Worm (Caenorhabditis elegans) whole organism, midembryonic: ENCODE data around the gene Y37E11AR.7.
A peak's percentile ranks its signal among the peaks of the same experiment; 100 is the strongest.

Experiments
- T22C8.4 ChIP-seq: fragments of 200-800 bp; sonication (Bioruptor generic); IDR thresholded peaks from 2 replicates; pipeline ENCODE4 v1.3.6; 2022; ENCODE audit warnings: missing genetic modification characterization, missing compliant biosample characterization
- cog-1 ChIP-seq: sonication (generic microtip); optimal IDR thresholded peaks from 2 replicates; lab custom pipeline; 2016; ENCODE audit warnings: missing genetic modification characterization, missing compliant biosample characterization
- flt-1 ChIP-seq: fragments of 200-800 bp; sonication (Bioruptor generic); IDR thresholded peaks from 2 replicates; pipeline ENCODE4 v1.3.6; 2022; ENCODE audit warnings: missing genetic modification characterization, missing compliant biosample characterization
- klf-2 ChIP-seq: fragments of 200-800 bp; sonication (Bioruptor generic); conservative IDR thresholded peaks from 2 replicates; pipeline ENCODE4 v1.3.6; 2022; ENCODE audit warnings: missing genetic modification reagents, missing genetic modification characterization, missing compliant biosample characterization
- med-1 ChIP-seq: sonication (generic microtip); optimal IDR thresholded peaks from 2 replicates; lab custom pipeline; 2017; ENCODE audit warnings: missing genetic modification characterization, mild to moderate bottlenecking, missing compliant biosample characterization, antibody characterized with exemption, missing genetic modification reagents; ENCODE audit not compliant: insufficient read depth
- ref-1 ChIP-seq: fragments of 200-800 bp; sonication (Bioruptor generic); conservative IDR thresholded peaks from 2 replicates; pipeline ENCODE4 v1.3.6; 2022; ENCODE audit warnings: missing genetic modification reagents, missing genetic modification characterization, missing compliant biosample characterization
- tab-1 ChIP-seq: fragments of 200-800 bp; sonication (Bioruptor generic); IDR thresholded peaks from 2 replicates; pipeline ENCODE4 v1.3.6; 2022; ENCODE audit warnings: missing genetic modification characterization, missing compliant biosample characterization
- ztf-23 ChIP-seq: fragments of 200-800 bp; sonication (Bioruptor generic); IDR thresholded peaks from 2 replicates; pipeline ENCODE4 v1.3.6; 2022; ENCODE audit warnings: missing genetic modification reagents, missing genetic modification characterization, missing compliant biosample characterization
- ztf-29 ChIP-seq: fragments of 200-800 bp; sonication (Bioruptor generic); IDR thresholded peaks from 2 replicates; pipeline ENCODE4 v1.3.6; 2022; ENCODE audit warnings: missing genetic modification reagents, missing genetic modification characterization, missing compliant biosample characterization

Y37E11AR.7 gene

DNA sequence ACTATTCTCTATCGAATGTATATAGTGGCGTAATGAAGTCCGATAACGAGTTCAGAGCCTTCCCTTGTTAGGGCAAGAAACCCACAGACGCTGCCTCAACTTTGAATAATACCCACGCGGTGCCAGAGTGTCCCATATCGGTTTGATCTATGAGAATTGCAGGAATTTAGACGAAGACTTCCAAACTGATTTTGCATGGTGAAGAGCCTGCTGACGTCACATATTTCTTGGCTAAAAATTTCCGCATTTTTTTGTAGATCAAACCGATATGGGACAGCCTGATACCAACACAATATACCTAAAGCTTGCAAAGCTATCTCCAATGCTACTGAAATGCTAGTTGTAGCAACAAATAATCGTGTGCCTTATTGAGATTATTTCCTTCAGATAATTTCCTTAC is 13.4 kb downstream of the Y37E11AR.7 start:
- TF ChIP-seq T22C8.4 (GFP tag; lab: Robert Waterston, UW) (no peak), tab-1 (GFP tag; lab: Robert Waterston, UW) (no peak), klf-2 (GFP tag; lab: Robert Waterston, UW) (no peak), flt-1 (no peak), ztf-23 (no peak), ztf-29 (GFP tag; lab: Robert Waterston, UW) (no peak), ref-1 (GFP tag; lab: Robert Waterston, UW) (no peak), cog-1 (tag; lab: Kevin White, UChicago) (no peak), med-1 (GFP tag; lab: Kevin White, UChicago) (no peak)

DNA sequence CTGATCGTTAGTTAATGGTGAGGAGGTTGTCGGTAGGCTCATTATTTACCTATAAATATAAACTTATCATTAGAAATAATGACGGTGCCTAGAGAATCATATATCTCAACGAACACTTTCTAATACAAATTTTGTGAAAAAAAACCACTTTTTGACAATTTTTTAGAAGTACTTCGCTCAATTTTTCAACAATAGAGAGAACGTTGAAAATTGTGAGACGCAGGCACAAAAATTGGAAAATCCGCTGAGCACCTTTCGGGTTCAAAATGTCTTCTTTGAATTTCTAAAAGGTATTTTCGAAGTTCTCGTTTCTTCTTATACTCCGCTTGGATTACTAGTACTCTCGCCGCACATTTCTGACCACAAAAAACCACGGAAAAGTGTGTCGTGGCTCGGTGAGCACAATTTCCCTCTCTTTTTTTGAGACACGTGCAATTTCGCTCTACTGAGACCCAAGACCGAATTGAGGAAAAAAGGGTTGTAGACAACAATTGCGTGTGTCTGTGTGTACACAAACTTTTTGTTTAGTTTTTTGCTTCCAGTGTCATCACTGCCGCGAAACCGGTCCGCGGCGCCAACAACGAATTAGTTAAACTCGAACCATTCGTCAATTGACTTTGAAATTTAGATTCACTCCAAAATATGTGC is 14.3 kb downstream of the Y37E11AR.7 start, which contains the start of gene nape-1:
TSS of gene nape-1 (minus strand) at position 51 of the 648 bp plus-strand sequence.
- TF ChIP-seq T22C8.4 (GFP tag; lab: Robert Waterston, UW) = no peak
- no peak for TF ChIP-seq klf-2 (GFP tag; lab: Robert Waterston, UW)
- TF ChIP-seq flt-1 = no peak
- no peak for TF ChIP-seq cog-1 (tag; lab: Kevin White, UChicago)
- TF ChIP-seq ztf-23 = no peak
- no peak for TF ChIP-seq ztf-29 (GFP tag; lab: Robert Waterston, UW)
- no peak for TF ChIP-seq med-1 (GFP tag; lab: Kevin White, UChicago)
- no peak for TF ChIP-seq ref-1 (GFP tag; lab: Robert Waterston, UW)
- no peak for TF ChIP-seq tab-1 (GFP tag; lab: Robert Waterston, UW)

DNA sequence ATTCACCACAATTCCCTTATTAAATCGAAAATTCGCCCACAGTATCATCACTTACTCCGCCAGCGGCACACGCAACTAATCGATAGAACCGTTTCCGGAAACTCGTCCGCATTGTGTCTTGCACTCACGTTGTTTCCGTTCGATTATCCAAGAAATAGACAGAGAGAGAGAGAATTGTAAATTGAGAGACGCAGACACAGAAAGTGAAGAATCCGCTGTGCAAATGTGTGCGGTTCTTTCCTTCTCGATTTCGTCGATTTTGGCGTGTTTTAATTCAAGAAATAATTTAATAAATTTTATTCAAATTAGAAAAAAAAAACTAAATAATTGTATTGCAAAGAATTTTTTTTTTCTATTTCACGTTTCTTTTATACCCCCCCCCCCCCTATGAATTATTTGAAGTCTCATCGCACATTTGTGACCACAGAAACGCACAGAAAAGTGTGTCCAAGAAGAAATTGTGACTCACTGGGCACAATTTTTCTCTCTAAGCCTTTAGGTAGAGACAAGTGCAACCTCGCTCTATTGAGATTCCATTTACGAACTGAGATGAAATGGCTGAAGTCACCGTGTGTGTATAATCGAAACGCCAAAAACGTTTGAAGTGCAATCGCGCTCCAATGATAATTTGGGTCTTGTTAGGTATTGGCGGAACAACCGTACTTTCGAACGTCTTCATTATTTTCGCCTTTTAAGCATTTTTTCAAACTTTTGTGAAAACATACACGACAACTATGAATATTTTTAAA is 16.4 kb downstream of the Y37E11AR.7 start, which contains the start of gene nape-2:
TSS of gene nape-2 (minus strand) at position 271 of the 749 bp plus-strand sequence.
- TF ChIP-seq T22C8.4 (GFP tag; lab: Robert Waterston, UW) (peak; percentile 36; the same call in 1 of the 2 replicates), flt-1 (no peak), tab-1 (GFP tag; lab: Robert Waterston, UW) (no peak)

DNA sequence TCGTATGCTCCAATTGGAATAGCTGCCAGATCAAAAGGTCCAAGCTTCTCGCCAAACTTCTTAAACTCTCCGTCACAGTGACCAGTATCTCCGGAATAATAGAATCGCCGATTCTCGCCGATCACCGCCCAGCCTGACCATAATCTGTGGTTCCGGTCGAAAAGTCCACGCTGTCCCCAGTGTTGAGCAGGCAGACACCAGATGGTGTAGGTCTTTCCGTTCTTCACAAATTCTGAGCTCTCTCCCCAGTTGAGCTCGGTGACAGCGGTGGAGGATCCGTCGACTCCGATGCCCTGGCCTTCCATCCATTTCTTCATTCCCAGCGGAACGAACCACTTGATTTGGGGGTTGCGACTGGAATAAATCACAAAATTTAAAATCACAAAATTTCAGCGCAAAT is 19.0 kb downstream of the Y37E11AR.7 start:
- no peak for TF ChIP-seq ztf-29 (GFP tag; lab: Robert Waterston, UW)
- TF ChIP-seq ref-1 (GFP tag; lab: Robert Waterston, UW) = no peak
- TF ChIP-seq tab-1 (GFP tag; lab: Robert Waterston, UW) = no peak
- TF ChIP-seq klf-2 (GFP tag; lab: Robert Waterston, UW) = no peak
- TF ChIP-seq T22C8.4 (GFP tag; lab: Robert Waterston, UW) = no peak
- no peak for TF ChIP-seq ztf-23
- TF ChIP-seq flt-1 = no peak
- no peak for TF ChIP-seq cog-1 (tag; lab: Kevin White, UChicago)
- no peak for TF ChIP-seq med-1 (GFP tag; lab: Kevin White, UChicago)

DNA sequence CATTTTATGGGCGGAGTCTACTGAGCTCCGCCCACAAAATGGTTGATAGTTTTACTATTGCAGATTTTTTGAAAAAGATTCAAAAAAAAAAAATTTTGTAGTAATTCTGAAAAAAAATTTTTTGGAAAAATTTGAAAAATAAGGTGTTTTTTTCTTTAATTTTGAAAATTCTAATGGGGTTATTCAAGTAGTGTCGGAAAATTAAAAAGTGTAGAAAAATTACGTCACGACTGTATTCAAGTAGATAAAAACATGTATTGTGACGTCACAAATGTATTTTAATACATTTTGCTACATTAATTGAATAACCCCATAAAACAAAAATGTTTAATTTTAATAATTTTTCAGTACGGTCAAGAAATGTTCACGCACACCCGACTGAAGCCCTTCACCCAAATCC is 22.0 kb downstream of the Y37E11AR.7 start:
- TF ChIP-seq T22C8.4 (GFP tag; lab: Robert Waterston, UW) = no peak
- TF ChIP-seq klf-2 (GFP tag; lab: Robert Waterston, UW) = no peak
- no peak for TF ChIP-seq tab-1 (GFP tag; lab: Robert Waterston, UW)
- no peak for TF ChIP-seq ztf-23
- TF ChIP-seq flt-1 = no peak
- no peak for TF ChIP-seq cog-1 (tag; lab: Kevin White, UChicago)
- no peak for TF ChIP-seq ztf-29 (GFP tag; lab: Robert Waterston, UW)
- TF ChIP-seq ref-1 (GFP tag; lab: Robert Waterston, UW) = no peak
- no peak for TF ChIP-seq med-1 (GFP tag; lab: Kevin White, UChicago)

DNA sequence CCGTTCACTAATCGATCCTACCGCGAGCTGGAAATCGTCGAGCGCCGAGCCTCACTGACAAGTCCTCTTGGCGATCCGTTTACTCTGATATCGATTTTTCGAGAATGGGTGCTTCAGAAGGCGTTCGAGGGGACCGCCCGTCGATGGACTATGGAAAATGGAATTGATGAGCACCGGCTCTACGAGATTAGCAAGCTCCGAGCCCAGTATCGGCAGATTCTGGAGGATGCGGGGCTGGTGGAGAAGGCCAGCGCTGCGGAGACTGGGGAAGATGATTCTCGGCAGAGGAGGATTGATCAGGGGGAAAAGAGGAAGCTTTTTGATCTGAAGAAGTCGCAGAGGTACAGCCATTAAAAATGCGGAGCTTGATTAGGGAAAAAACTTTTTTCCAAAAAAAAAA is 23.8 kb downstream of the Y37E11AR.7 start:
- TF ChIP-seq ztf-29 (GFP tag; lab: Robert Waterston, UW) (no peak), T22C8.4 (GFP tag; lab: Robert Waterston, UW) (no peak), cog-1 (tag; lab: Kevin White, UChicago) (no peak), med-1 (GFP tag; lab: Kevin White, UChicago) (no peak), flt-1 (no peak), ref-1 (GFP tag; lab: Robert Waterston, UW) (no peak), ztf-23 (no peak), klf-2 (GFP tag; lab: Robert Waterston, UW) (no peak), tab-1 (GFP tag; lab: Robert Waterston, UW) (no peak)

DNA sequence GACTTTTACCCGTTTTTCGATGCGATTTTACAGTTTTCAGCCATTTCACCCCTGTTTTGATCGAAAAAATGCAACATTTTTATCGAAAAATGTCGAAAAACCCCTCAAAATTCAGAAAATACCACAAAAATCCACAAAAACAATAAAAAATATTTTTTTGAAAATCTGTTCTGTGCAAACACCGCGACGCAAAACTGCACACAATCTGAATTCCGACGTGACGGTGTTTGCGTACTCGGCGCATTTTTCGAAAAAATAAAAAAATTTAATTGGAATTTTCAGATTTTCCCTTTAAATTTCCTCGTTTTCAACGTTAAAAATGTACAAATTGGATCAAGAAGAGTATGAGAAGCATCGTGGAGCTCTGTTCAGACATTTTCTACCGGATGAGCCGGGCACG is 29.4 kb downstream of the Y37E11AR.7 start, which contains the start of gene smgl-2:
TSS of gene smgl-2 (plus strand) at position 320 of the 400 bp plus-strand sequence.
- TF ChIP-seq cog-1 (tag; lab: Kevin White, UChicago) = peak; percentile 38
- TF ChIP-seq T22C8.4 (GFP tag; lab: Robert Waterston, UW) = no peak
- TF ChIP-seq flt-1 = no peak

DNA sequence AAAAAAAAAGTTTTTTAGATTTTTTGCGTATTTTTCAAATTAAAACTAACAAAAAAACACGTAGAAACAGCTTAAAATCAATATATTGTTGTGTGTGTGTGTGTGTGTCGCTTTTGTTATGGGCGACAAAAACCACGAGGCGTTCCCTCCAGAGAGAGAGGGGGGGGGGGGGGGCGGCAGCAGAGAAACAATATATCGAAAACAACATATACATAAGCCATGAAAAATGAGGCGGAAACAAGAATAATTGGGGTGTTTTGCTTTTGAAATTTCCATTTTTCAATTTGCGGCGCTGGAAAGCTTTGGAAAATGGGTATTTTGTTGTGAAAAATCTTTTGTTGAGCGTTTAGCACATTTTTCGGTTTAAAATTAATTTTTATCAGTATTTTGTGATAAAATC is 29.9 kb downstream of the Y37E11AR.7 start, which contains the start of gene Y37E11AM.2:
TSS of gene Y37E11AM.2 (minus strand) at position 101 of the 400 bp plus-strand sequence.
- no peak for TF ChIP-seq ztf-23
- no peak for TF ChIP-seq ref-1 (GFP tag; lab: Robert Waterston, UW)
- no peak for TF ChIP-seq T22C8.4 (GFP tag; lab: Robert Waterston, UW)
- no peak for TF ChIP-seq klf-2 (GFP tag; lab: Robert Waterston, UW)
- no peak for TF ChIP-seq ztf-29 (GFP tag; lab: Robert Waterston, UW)
- no peak for TF ChIP-seq cog-1 (tag; lab: Kevin White, UChicago)
- no peak for TF ChIP-seq med-1 (GFP tag; lab: Kevin White, UChicago)
- no peak for TF ChIP-seq flt-1
- no peak for TF ChIP-seq tab-1 (GFP tag; lab: Robert Waterston, UW)

DNA sequence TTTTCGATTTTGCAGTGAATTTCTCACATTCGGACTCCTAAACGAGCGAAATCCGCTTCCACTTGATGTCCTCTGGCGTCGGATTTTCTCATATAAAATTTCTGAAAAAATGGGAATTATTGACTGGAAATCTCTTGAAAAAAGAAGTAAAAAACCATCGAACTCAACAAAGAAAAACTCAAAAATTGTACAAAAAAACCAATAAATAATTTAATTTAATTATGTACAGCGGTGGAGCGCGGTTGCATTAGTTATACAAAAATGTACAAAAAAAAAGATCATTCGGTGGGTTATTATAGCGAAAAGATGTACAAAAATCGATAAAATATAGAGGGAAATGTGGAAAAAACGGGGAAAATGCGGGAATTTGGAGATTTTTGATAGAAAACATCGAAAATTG is 32.6 kb downstream of the Y37E11AR.7 start, which contains the start of gene Y37E11AM.4:
TSS of gene Y37E11AM.4 (minus strand) at position 101 of the 400 bp plus-strand sequence.
- no peak for TF ChIP-seq ztf-29 (GFP tag; lab: Robert Waterston, UW)
- no peak for TF ChIP-seq klf-2 (GFP tag; lab: Robert Waterston, UW)
- no peak for TF ChIP-seq T22C8.4 (GFP tag; lab: Robert Waterston, UW)
- no peak for TF ChIP-seq tab-1 (GFP tag; lab: Robert Waterston, UW)
- TF ChIP-seq flt-1 = no peak
- TF ChIP-seq med-1 (GFP tag; lab: Kevin White, UChicago) = no peak
- TF ChIP-seq ref-1 (GFP tag; lab: Robert Waterston, UW) = no peak
- TF ChIP-seq cog-1 (tag; lab: Kevin White, UChicago) = no peak
- no peak for TF ChIP-seq ztf-23
